Fruit fly (Drosophila melanogaster) Kc167 (cell line): ENCODE results near the gene ppk20.

Source experiments
- Myc ChIP-seq: fragments of >200 bp; optimal IDR thresholded peaks from 2 replicates; lab custom pipeline; 2017; ENCODE audit warnings: missing external identifiers
- Sin3A ChIP-seq: fragments of >200 bp; optimal IDR thresholded peaks from 2 replicates; lab custom pipeline; 2018; ENCODE audit warnings: missing external identifiers
- h ChIP-seq: fragments of >200 bp; optimal IDR thresholded peaks from 3 replicates; lab custom pipeline; 2018; ENCODE audit warnings: missing external identifiers
- insv ChIP-seq: fragments of >200 bp; optimal IDR thresholded peaks from 3 replicates; lab custom pipeline; 2018; ENCODE audit warnings: missing external identifiers
- psq ChIP-seq: fragments of >200 bp; optimal IDR thresholded peaks from 2 replicates; lab custom pipeline; 2017; ENCODE audit warnings: missing external identifiers
- ttk ChIP-seq: sonication (Bioruptor generic); optimal IDR thresholded peaks from 2 replicates; lab custom pipeline; 2017; ENCODE audit warnings: missing external identifiers

The ppk20 gene

dm6 chr3R:29701739-29702138, 33.1 kb upstream of the ppk20 start:
- no peak for TF ChIP-seq psq (lab: Kevin White, UChicago)
- no peak for TF ChIP-seq insv (lab: Kevin White, UChicago)
- TF ChIP-seq h (lab: Kevin White, UChicago) = no peak
- no peak for TF ChIP-seq Myc (lab: Kevin White, UChicago)

DNA sequence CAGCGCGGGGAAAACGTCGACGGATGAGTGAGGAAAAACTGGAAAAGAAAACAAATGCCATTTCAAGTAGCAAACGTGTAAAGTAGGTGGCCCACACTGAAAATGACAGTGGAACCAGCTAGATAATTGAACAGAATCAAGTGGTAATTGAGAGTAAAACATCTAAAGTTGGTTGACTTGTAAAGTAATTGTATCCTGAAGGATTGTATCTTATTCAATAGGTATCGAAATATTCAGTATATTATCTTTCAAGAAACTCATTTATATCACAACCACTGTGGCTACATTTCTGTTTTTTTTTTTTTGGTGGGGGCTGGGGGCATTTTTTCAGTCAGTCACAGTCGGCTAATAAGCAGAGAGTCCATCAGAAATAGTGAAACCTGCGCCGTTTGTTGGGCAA, 30.5 kb upstream of the ppk20 start:
- TF ChIP-seq h (lab: Kevin White, UChicago) = no peak

- TF ChIP-seq Sin3A (lab: Kevin White, UChicago) = no peak
- TF ChIP-seq ttk = no peak
- no peak for TF ChIP-seq insv (lab: Kevin White, UChicago)
- TF ChIP-seq psq (lab: Kevin White, UChicago) = no peak
- no peak for TF ChIP-seq Myc (lab: Kevin White, UChicago)
- TF ChIP-seq h (lab: Kevin White, UChicago) = no peak
These were observed 29.2 kb upstream of the ppk20 start for dm6 chr3R:29697841-29698240.

DNA sequence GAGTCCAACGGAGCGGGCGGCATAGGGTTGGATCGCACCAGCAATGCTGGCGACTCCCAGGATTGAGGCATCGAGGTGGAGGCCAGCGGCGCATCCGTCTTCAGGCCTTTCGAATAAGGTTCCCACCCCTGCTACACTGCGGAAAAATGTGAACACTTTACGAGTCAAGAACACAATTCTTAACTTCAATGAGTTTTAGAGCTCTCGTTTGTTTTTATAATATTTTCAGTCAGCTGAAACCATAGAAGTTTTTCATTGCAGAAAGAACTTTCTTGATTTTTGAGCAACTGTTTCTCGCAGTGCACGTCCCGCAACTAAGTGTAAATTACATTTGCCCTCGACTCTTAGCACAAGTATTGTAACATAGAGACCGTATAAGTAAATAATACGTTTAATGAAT, 27.7 kb upstream of the ppk20 start:
- no peak for TF ChIP-seq insv (lab: Kevin White, UChicago)
- no peak for TF ChIP-seq Sin3A (lab: Kevin White, UChicago)
- no peak for TF ChIP-seq ttk
- no peak for TF ChIP-seq Myc (lab: Kevin White, UChicago)
- no peak for TF ChIP-seq h (lab: Kevin White, UChicago)
- TF ChIP-seq psq (lab: Kevin White, UChicago) = no peak

DNA sequence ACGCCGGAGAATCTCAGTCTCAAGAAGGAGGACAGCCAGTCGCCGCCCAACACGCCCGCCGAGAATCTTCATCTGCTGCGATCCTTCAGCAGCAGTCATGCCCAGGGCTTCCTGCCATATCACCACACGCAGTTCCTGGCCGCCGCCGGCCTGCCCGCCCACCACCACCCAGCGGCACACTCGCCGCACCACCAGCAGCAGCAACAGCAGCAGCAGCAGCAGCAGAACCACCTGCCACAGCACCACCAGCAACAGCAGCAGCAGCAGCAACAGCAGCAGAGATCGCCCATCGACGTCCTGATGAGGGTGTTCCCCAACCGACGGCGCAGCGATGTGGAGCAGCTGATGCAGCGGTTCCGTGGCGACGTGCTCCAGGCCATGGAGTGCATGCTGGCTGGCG, 27.1 kb upstream of the ppk20 start:
- TF ChIP-seq psq (lab: Kevin White, UChicago) = no peak
- no peak for TF ChIP-seq Sin3A (lab: Kevin White, UChicago)
- TF ChIP-seq Myc (lab: Kevin White, UChicago) = no peak
- TF ChIP-seq h (lab: Kevin White, UChicago) = no peak
- no peak for TF ChIP-seq insv (lab: Kevin White, UChicago)
- TF ChIP-seq ttk = no peak

DNA sequence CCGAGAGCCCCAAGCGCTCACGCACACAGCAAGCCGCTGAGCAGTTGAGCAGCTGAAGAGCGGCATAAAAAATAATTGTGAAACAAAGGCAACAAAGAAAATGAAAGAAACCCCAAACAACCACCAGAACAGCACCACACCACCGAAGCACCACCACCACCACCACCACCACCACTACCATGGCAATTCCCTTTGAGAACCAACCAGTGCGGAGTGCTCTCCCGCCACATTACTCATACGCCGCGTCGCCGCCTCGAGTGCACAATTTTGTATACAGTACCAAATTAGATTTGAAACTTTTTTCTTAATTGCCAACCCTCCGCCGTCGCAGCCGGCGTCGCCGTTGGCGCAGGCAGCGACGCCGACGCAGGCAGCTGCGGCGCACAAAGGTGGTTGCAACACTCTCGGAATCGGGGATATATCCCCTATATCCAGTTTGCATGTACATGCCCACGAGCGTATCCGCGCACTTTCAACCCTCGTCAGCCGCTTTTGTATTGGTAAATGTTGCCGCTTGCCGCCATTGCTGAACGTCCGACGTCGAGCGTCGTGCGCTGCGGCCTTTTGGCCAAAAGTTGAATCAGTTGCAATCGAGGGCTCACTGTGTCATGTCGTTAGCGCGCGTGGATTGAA, 23.4 kb upstream of the ppk20 start, which contains the start of gene dmrt99B:
Gene dmrt99B, plus strand, starts transcription at position 583 of the 633 bp plus-strand sequence.
- TF ChIP-seq Sin3A (lab: Kevin White, UChicago) (no peak), Myc (lab: Kevin White, UChicago) (no peak), insv (lab: Kevin White, UChicago) (no peak), psq (lab: Kevin White, UChicago) (no peak), h (lab: Kevin White, UChicago) (no peak)

dm6 chr3R:29690960-29691527, 22.4 kb upstream of the ppk20 start:
- TF ChIP-seq ttk = no peak
- no peak for TF ChIP-seq insv (lab: Kevin White, UChicago)
- no peak for TF ChIP-seq h (lab: Kevin White, UChicago)
- TF ChIP-seq Myc (lab: Kevin White, UChicago) = no peak
- TF ChIP-seq Sin3A (lab: Kevin White, UChicago) = no peak
- TF ChIP-seq psq (lab: Kevin White, UChicago) = no peak

DNA sequence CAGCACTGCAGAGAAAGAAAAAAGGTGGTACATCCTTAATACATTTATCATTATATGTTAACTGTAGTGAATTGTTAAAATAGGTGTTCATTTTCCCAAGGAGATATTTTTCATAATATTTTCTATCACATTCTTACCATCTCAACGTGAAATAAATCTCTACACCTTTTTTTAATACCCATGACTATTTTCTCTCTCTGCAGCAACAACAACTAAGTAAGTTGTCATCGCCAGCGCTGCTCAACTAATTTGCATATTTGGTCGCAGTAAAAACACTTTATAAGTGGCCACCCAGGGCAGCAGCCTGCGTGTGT, 21.8 kb upstream of the ppk20 start:
- no peak for TF ChIP-seq h (lab: Kevin White, UChicago)
- TF ChIP-seq psq (lab: Kevin White, UChicago) = no peak
- TF ChIP-seq Sin3A (lab: Kevin White, UChicago) = no peak
- TF ChIP-seq ttk = no peak
- no peak for TF ChIP-seq insv (lab: Kevin White, UChicago)
- TF ChIP-seq Myc (lab: Kevin White, UChicago) = no peak

dm6 chr3R:29689833-29690538, 21.3 kb upstream of the ppk20 start:
- TF ChIP-seq Sin3A (lab: Kevin White, UChicago) (no peak), psq (lab: Kevin White, UChicago) (no peak), Myc (lab: Kevin White, UChicago) (no peak), insv (lab: Kevin White, UChicago) (no peak), h (lab: Kevin White, UChicago) (no peak), ttk (no peak)

dm6 chr3R:29689211-29689610, 20.5 kb upstream of the ppk20 start, which contains the start of gene Obp99c:
TSS of gene Obp99c (minus strand) at chr3R:29689311.
- TF ChIP-seq ttk (no peak), insv (lab: Kevin White, UChicago) (no peak), Sin3A (lab: Kevin White, UChicago) (no peak), h (lab: Kevin White, UChicago) (no peak)

dm6 chr3R:29686698-29687097, 18.0 kb upstream of the ppk20 start:
- no peak for TF ChIP-seq insv (lab: Kevin White, UChicago)
- TF ChIP-seq h (lab: Kevin White, UChicago) = no peak
- no peak for TF ChIP-seq psq (lab: Kevin White, UChicago)
- TF ChIP-seq Sin3A (lab: Kevin White, UChicago) = no peak
- no peak for TF ChIP-seq ttk
- no peak for TF ChIP-seq Myc (lab: Kevin White, UChicago)

- TF ChIP-seq ttk = no peak
- no peak for TF ChIP-seq psq (lab: Kevin White, UChicago)
- no peak for TF ChIP-seq h (lab: Kevin White, UChicago)
- TF ChIP-seq insv (lab: Kevin White, UChicago) = no peak
- TF ChIP-seq Sin3A (lab: Kevin White, UChicago) = no peak
- TF ChIP-seq Myc (lab: Kevin White, UChicago) = no peak
These were observed 13.5 kb upstream of the ppk20 start, which contains the start of the genes CG7582 and Gycalpha99B for dm6 chr3R:29682152-29682600. TSS of gene CG7582 (minus strand) at chr3R:29682278. TSS of gene Gycalpha99B (plus strand) at chr3R:29682503.
